Worm (Caenorhabditis elegans) whole organism, early embryonic: ENCODE data around the gene pph-4.2.

ENCODE experiments used
- B0310.2 ChIP-seq: sonication (generic microtip); optimal IDR thresholded peaks from 2 replicates; lab custom pipeline; 2016; ENCODE audit warnings: mild to moderate bottlenecking, missing genetic modification characterization, missing compliant biosample characterization
- F13C5.2 ChIP-seq: sonication (generic microtip); optimal IDR thresholded peaks from 2 replicates; lab custom pipeline; 2017; ENCODE audit warnings: mild to moderate bottlenecking, missing genetic modification characterization, inconsistent platforms, missing compliant biosample characterization
- aly-1 ChIP-seq: sonication (generic microtip); optimal IDR thresholded peaks from 2 replicates; lab custom pipeline; 2016; ENCODE audit warnings: missing genetic modification characterization, missing compliant biosample characterization
- ama-1 ChIP-seq: fragments of 150-350 bp; optimal IDR thresholded peaks from 2 replicates; lab custom pipeline; 2014
- ceh-36 ChIP-seq: sonication (generic microtip); optimal IDR thresholded peaks from 2 replicates; lab custom pipeline; 2016; ENCODE audit warnings: missing genetic modification characterization, inconsistent platforms, missing compliant biosample characterization
- hmbx-1 ChIP-seq: sonication (generic microtip); optimal IDR thresholded peaks from 2 replicates; lab custom pipeline; 2016; ENCODE audit warnings: mild to moderate bottlenecking, missing genetic modification characterization, missing compliant biosample characterization
- hnd-1 ChIP-seq: sonication (generic microtip); optimal IDR thresholded peaks from 2 replicates; lab custom pipeline; 2016; ENCODE audit warnings: missing genetic modification characterization, missing compliant biosample characterization
- pes-1 ChIP-seq: fragments of 200-800 bp; sonication (Bioruptor generic); IDR thresholded peaks from 2 replicates; pipeline ENCODE4 v1.3.6; 2022; ENCODE audit warnings: missing genetic modification reagents, missing genetic modification characterization, missing compliant biosample characterization
- sea-1 ChIP-seq: fragments of 200-800 bp; sonication (Bioruptor generic); conservative IDR thresholded peaks from 2 replicates; pipeline ENCODE4 v1.3.6; 2022; ENCODE audit warnings: missing genetic modification characterization, missing compliant biosample characterization
- tbx-37 ChIP-seq: fragments of 200-800 bp; sonication (Bioruptor generic); conservative IDR thresholded peaks from 2 replicates; pipeline ENCODE4 v1.3.6; 2022; ENCODE audit warnings: missing genetic modification reagents, missing genetic modification characterization, missing compliant biosample characterization
- tra-4 ChIP-seq: sonication (generic microtip); optimal IDR thresholded peaks from 2 replicates; lab custom pipeline; 2017; ENCODE audit warnings: missing genetic modification characterization, missing compliant biosample characterization

- TF ChIP-seq ama-1 (no peak), F13C5.2 (tag; lab: Kevin White, UChicago) (no peak), B0310.2 (tag; lab: Kevin White, UChicago) (no peak), sea-1 (GFP tag; lab: Robert Waterston, UW) (no peak), pes-1 (no peak), hmbx-1 (tag; lab: Kevin White, UChicago) (no peak), tbx-37 (GFP tag; lab: Robert Waterston, UW) (no peak), aly-1 (tag; lab: Kevin White, UChicago) (no peak), tra-4 (tag; lab: Kevin White, UChicago) (no peak), hnd-1 (tag; lab: Kevin White, UChicago) (no peak), ceh-36 (tag; lab: Kevin White, UChicago) (no peak)
These were observed 47.6 kb upstream of the pph-4.2 start for ce11 chrIII:12424663-12425062.
